Fruit fly (Drosophila melanogaster) whole organism, adult: ENCODE data around the gene CG18641.

Source experiments
- CG11617 ChIP-seq: fragments of 200-800 bp; sonication (Bioruptor generic); optimal IDR thresholded peaks from 2 replicates; lab custom pipeline; 2017; ENCODE audit warnings: mild to moderate bottlenecking, missing biosample characterization, missing genetic modification reagents, missing genetic modification characterization
- CG14711 ChIP-seq: fragments of 200-800 bp; sonication (Bioruptor generic); optimal IDR thresholded peaks from 2 replicates; lab custom pipeline; 2018; ENCODE audit warnings: missing biosample characterization, mild to moderate bottlenecking, missing genetic modification characterization, moderate library complexity
- CG1620 ChIP-seq: fragments of 200-800 bp; sonication (Bioruptor generic); optimal IDR thresholded peaks from 2 replicates; lab custom pipeline; 2016; ENCODE audit warnings: missing biosample characterization, missing genetic modification characterization
- CG33017 ChIP-seq: fragments of 200-800 bp; sonication (Bioruptor generic); optimal IDR thresholded peaks from 2 replicates; lab custom pipeline; 2018; ENCODE audit warnings: missing biosample characterization, mild to moderate bottlenecking, missing genetic modification characterization, moderate library complexity
- CG7045 ChIP-seq: fragments of 200-800 bp; sonication (Bioruptor generic); optimal IDR thresholded peaks from 2 replicates; lab custom pipeline; 2017; ENCODE audit warnings: missing biosample characterization, mild to moderate bottlenecking, missing genetic modification characterization
- CG7101 ChIP-seq: fragments of 200-800 bp; sonication (Bioruptor generic); optimal IDR thresholded peaks from 2 replicates; lab custom pipeline; 2018; ENCODE audit warnings: missing biosample characterization, mild to moderate bottlenecking, missing genetic modification characterization, moderate library complexity
- Clk ChIP-seq: fragments of 200-800 bp; sonication (Bioruptor generic); optimal IDR thresholded peaks from 2 replicates; lab custom pipeline; 2017; ENCODE audit warnings: missing biosample characterization, missing genetic modification characterization
- Hr96 ChIP-seq: fragments of 200-800 bp; sonication (Bioruptor generic); optimal IDR thresholded peaks from 2 replicates; lab custom pipeline; 2016; ENCODE audit warnings: missing biosample characterization, missing genetic modification characterization
- cic ChIP-seq: fragments of 200-800 bp; sonication (Bioruptor generic); optimal IDR thresholded peaks from 2 replicates; lab custom pipeline; 2017; ENCODE audit warnings: missing biosample characterization, mild to moderate bottlenecking, missing genetic modification characterization, moderate library complexity
- cnc ChIP-seq, 2 experiments: fragments of >200 bp; optimal IDR thresholded peaks; 2 replicates each; lab custom pipeline; 2017
- kay ChIP-seq: fragments of 200-800 bp; sonication (Bioruptor generic); peaks from one replicate; lab custom pipeline; 2016; ENCODE audit warnings: missing biosample characterization, missing genetic modification characterization, borderline replicate concordance
- pad ChIP-seq: fragments of 200-800 bp; sonication (Bioruptor generic); optimal IDR thresholded peaks from 3 replicates; lab custom pipeline; 2017; ENCODE audit warnings: missing biosample characterization, missing genetic modification characterization, mild to moderate bottlenecking, moderate library complexity, missing genetic modification reagents
- tj ChIP-seq: fragments of 200-800 bp; sonication (Bioruptor generic); optimal IDR thresholded peaks from 3 replicates; lab custom pipeline; 2017; ENCODE audit warnings: missing biosample characterization, mild to moderate bottlenecking, missing genetic modification characterization, moderate library complexity

DNA sequence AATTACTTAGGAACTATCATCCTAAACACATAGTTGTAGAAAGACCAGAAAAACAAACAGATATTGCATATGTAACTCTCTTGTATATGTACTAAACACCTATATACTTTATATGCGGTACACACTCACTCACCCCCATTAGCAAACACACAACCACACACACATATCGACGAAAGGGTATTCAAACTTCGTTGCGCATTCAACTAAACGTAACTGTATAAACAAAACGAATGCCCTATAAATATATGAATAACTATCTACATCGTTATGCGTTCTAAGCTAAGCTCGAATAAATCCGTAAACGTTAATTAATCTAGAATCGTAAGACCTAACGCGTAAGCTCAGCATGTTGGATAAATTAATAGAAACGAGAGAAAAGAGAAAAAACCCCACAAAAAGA is 44.1 kb upstream of the CG18641 start:
- TF ChIP-seq pad (GFP tag; lab: Kevin White, UChicago) = no peak
- no peak for TF ChIP-seq CG11617 (GFP tag; lab: Kevin White, UChicago)
- TF ChIP-seq cic (GFP tag; lab: Kevin White, UChicago) = no peak
- no peak for TF ChIP-seq cnc (optimal IDR thresholded peaks at IDR 0.05; lab: Kevin White, UChicago)
- no peak for TF ChIP-seq CG33017 (tag; lab: Kevin White, UChicago)
- no peak for TF ChIP-seq Clk (GFP tag; lab: Kevin White, UChicago)
- no peak for TF ChIP-seq CG1620 (GFP tag; lab: Kevin White, UChicago)
- no peak for TF ChIP-seq Hr96
- no peak for TF ChIP-seq kay (GFP tag; lab: Kevin White, UChicago)
- no peak for TF ChIP-seq tj
- no peak for TF ChIP-seq CG7045
- no peak for TF ChIP-seq CG14711
- no peak for TF ChIP-seq CG7101 (tag; lab: Kevin White, UChicago)
